Fruit fly (Drosophila melanogaster): ENCODE results near the gene CG1647.

Gene CG1647

DNA sequence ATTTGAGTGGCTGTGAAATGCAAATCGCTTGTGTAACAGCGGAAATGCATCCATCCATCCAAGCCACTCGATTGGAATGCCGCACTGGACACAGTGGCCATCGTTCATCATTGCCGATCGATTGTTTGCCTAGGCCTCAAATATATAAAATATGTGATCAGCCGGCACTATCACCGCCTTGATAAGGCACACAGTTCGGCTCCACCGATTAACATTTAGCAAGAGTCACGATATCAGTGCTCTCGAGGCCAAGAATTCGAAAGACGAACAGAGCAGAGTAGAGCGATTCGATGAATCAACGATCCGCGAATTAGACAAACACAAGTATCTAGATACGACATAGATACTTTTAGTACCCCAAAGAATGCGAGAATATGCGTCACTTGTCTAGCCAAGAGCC is 22.4 kb downstream of the CG1647 start:
- TF ChIP-seq noc (tag; optimal IDR thresholded peaks at IDR 0.05), result no peak

dm6 chr3R:28843776-28844610 is 24.0 kb downstream of the CG1647 start:
- TF ChIP-seq noc (tag; optimal IDR thresholded peaks at IDR 0.05), result no peak

DNA sequence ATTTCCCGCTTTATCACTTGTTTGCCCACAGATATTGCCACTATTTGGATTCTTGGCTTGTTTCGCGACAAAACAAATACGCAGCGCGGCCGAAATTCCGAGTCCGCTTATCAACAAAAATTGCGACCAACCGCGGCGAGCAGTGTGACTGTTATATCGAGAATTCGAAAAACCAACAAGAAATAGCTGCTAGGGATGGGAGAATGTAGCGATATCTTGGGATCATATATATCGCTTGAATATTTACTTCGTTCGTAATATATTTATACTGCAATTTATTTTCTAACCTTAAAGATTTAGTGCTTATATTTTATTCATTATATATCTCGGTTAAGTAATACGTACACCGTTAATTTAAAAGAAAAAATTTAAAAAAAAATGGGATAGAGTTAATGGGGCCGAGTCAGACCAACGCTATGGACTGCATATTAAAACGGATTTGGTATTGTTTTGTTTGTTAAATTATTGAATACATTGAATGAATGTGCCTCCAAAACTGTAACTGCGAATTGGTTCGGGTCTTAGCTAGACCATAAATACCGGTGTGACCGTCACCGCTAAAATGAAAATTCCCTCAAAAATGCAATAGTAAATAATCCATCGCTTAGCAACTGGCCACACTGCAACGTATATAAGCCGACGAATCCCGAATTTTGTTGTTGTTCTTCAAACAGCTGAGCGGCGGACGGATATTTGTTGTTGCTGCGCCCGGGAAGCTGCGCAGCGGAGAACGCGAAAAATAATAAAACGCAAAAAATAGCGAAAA is 24.8 kb downstream of the CG1647 start, which contains the start of the genes Apc and spg:
Gene Apc (minus strand): TSS at position 138 of the 766 bp plus-strand sequence.
Gene spg (plus strand): TSS at position 660 of the 766 bp plus-strand sequence.
- TF ChIP-seq noc (tag; optimal IDR thresholded peaks at IDR 0.05), result peak; percentile 72

DNA sequence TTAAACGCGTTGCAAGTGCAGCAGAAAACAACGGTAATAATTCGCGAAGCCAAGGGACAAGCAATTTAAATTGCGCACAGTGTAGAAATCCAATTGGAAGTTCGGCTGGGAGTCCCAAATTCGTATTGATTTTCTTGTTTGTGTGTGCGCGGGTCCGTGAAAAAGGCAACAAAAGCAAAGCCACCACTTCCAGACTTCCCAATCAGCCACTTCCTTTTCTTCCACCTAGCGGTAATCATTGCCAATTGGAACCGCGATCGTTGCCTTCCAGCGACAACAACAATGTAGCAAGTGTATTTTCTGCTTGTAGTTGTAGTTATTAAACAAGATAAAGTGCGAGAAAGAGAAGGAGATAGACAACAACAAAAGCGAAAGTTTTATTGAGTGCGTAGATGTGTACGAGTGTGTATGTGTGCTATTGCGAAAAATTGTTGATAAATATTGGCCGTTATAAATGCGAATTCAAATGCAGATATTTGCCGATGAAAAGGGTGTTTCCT is 25.4 kb downstream of the CG1647 start:
- peak; percentile 24 for TF ChIP-seq noc (tag; optimal IDR thresholded peaks at IDR 0.05)

dm6 chr3R:28845981-28846380 is 26.0 kb downstream of the CG1647 start:
- TF ChIP-seq noc (tag; optimal IDR thresholded peaks at IDR 0.05), result no peak

DNA sequence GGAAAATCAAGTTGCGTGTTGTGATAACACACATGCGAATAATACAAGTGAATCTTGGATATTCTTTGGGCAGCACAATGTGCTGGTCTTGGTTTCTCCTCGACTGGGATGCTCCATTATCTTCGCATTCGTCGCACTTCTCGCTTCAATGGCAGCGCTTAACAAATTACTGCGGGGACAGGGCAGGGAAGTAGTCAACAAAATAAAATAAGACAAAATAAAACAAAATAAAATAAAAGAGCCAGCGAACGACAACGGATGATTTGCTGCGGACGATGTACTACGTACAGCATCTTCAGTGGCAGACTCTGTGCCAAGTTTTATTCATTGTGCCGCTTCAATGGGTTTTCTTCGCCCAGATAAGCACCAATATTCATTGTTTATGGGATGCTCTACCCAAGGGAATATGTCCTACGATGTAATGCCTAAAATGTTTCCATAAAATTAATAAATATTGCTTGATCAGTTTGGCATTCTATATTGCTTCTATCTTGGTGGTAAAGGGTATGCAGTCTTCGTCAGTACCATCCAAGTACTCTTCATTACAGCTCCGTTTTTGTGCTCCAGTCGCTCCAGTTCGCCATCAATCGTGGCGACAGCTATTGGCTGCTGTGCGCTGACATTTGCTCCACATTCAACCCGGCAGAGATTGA is 27.0 kb downstream of the CG1647 start:
- no peak for TF ChIP-seq noc (tag; optimal IDR thresholded peaks at IDR 0.05)

DNA sequence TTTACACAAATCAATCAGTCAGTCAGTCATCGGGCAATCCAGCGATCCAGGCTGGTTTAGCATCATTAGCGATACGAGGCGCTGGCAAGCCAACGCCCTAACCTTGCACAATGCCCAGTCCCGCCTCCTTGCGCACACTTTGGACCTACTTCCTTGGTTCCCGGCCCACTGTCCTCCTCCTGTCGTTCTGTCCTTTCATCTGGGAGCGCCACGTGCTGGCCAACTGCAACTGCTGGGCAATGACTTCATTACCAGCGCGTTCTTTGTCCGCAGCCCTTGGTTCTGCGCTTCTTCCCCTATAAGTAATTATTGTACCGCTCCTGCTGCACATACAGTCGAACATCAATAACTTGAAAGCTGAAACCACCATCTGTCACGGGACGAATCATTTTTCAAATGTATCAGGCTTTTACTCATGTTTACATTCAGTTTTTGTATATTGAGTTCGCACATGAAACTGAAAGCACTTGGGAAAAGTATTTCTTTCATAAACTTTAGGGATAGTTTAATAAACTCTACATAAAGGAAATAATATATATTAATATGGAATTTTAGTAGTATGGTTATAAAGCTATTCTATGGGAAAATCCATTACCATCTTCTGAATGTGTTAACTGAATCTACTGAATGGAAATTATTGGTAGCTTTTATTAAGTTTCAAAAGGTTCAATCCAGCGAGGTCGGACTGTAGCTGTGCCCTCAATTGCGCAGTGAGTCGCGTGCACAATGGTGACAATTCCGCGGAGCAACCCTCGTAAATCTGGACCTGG is 27.7 kb downstream of the CG1647 start:
- TF ChIP-seq noc (tag; optimal IDR thresholded peaks at IDR 0.05), result no peak

DNA sequence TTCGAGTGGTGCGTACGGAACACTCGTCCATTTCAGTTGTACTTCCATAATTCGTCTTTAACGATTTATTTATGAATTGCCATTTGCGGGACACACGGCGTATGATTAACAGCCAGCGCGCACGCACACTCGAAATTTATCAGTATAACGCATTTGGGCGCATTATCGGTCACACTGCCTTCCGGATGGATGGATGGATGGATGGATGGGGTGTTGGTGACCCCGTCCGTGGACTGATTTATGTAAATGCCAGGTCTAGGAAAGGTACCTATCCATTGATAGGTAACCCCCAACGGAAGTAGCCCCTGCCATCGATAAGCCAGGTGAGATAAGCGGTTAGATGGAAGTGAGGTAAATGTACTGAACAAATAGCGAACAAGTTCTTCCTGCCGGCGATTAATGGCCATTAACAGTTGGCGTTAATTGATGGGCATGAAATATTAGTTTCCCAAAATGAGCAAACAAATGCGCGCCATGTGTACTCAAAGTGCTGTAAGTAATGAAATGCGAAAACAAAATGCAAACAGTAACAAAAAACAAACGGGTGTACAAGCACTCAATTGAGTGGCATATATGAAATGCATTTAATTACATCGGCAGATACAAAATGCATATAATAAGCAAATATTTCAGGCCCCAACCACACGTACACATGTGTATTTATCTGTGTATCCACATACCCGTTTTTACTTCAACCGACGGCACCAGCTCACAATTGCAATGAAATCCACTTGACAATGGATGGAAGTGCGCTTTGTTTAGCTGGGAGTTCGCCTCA is 28.9 kb downstream of the CG1647 start:
- no peak for TF ChIP-seq noc (tag; optimal IDR thresholded peaks at IDR 0.05)

DNA sequence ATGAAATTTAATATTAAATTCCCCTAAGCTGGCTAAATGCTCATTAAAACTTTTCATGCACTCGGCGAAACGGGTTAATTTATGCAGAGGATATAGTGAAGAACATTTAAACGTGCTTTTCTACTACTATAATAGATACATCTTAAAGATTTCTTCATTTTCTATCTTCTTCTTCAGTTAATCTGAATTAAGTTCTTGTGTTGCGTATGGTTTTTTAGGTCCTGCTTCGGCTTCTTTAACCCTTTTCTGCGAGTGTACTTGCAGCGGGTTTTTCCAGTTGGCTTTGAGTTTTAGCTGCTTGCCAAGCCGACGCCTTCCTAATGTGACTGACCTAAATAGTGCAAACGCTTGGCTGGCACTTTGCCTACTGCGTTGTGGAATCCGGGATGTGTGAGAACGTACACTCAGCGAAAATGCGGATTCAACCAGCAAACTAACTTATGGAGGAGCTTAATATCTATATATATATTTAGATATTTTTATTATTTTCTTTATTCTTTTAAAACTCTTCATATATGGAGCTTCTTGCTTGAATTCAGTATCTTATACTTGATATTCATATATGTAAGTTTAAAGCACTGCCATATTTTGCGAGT is 30.7 kb downstream of the CG1647 start:
- TF ChIP-seq noc (tag; optimal IDR thresholded peaks at IDR 0.05), result no peak

- no peak for TF ChIP-seq noc (tag; optimal IDR thresholded peaks at IDR 0.05)
Observed at dm6 chr3R:28851530-28851929, 31.5 kb downstream of the CG1647 start.

DNA sequence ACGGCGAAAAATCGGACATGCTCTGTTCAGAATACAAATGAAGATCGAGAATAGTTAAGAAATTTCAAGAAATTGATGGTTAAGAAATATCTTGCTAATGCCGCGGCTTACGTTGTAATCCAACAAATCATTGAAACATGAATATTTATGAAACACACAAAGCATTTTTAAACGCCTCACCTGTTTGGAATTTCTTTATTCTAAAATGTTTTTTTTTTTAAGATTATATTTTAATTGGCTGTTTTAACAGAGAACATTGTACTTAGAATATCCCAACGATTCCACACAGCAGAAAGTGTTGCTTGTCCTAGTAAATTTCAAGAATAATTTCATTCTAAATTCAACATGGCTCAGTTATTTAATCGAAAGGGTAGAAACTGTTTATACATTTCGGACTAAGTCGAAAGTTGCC is 32.0 kb downstream of the CG1647 start:
- TF ChIP-seq noc (tag; optimal IDR thresholded peaks at IDR 0.05), result no peak

- no peak for TF ChIP-seq noc (tag; optimal IDR thresholded peaks at IDR 0.05)
Observed at dm6 chr3R:28856140-28856539, 36.1 kb downstream of the CG1647 start.

dm6 chr3R:28856829-28857228 is 36.8 kb downstream of the CG1647 start:
- no peak for TF ChIP-seq noc (tag; optimal IDR thresholded peaks at IDR 0.05)

All from whole organism, larva.